Fruit fly (Drosophila melanogaster): ENCODE results near the gene mRpL28.

DNA sequence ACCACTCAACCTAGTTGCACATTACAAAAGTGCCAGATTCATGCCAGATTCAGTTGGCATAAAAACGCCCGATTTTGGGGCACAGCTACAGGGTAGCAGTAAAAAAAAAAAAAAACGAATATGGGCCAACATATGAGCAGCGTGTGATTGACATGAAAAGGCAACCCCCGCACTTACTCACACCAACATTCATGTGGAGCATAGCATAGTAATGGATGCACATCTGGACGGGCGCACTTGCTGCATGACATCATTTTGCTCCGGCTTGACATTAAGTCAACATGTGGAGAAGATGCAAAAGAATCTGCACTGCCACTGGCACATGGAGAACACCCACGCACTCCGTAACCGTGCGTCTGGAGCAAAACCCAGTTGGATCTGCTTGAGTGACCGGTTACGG, 48.8 kb downstream of the mRpL28 start:
- no peak for TF ChIP-seq psq (GFP tag; optimal IDR thresholded peaks at IDR 0.05)
- TF ChIP-seq Sp1 (GFP tag; optimal IDR thresholded peaks at IDR 0.05) = no peak
- TF ChIP-seq Jra (GFP tag; optimal IDR thresholded peaks at IDR 0.05) = no peak
- TF ChIP-seq N (GFP tag; optimal IDR thresholded peaks at IDR 0.05) = no peak
- TF ChIP-seq Hr78 (GFP tag; optimal IDR thresholded peaks at IDR 0.05) = no peak
- no peak for TF ChIP-seq HLH106 (tag; optimal IDR thresholded peaks at IDR 0.05)
- no peak for TF ChIP-seq woc (GFP tag; optimal IDR thresholded peaks at IDR 0.05)
- no peak for TF ChIP-seq GATAd (GFP tag; optimal IDR thresholded peaks at IDR 0.05)
- TF ChIP-seq sv (GFP tag; optimal IDR thresholded peaks at IDR 0.05) = no peak
- no peak for TF ChIP-seq fru (GFP tag; optimal IDR thresholded peaks at IDR 0.05)
